Fruit fly (Drosophila melanogaster): ENCODE results near the gene chic.

- TF ChIP-seq CG10348 (GFP tag; IDR thresholded peaks at IDR 0.05), result no peak
- no peak for TF ChIP-seq CG17806 (tag; optimal IDR thresholded peaks at IDR 0.05)
- no peak for TF ChIP-seq D1 (tag; optimal IDR thresholded peaks at IDR 0.05)
- TF ChIP-seq CG15710 (tag; optimal IDR thresholded peaks at IDR 0.05), result no peak
- no peak for TF ChIP-seq Snoo (tag; optimal IDR thresholded peaks at IDR 0.05)
- TF ChIP-seq fd96Ca (GFP tag; IDR thresholded peaks at IDR 0.05), result no peak
- TF ChIP-seq CG12605 (GFP tag; IDR thresholded peaks at IDR 0.05), result no peak
- no peak for TF ChIP-seq CG4496 (GFP tag; IDR thresholded peaks at IDR 0.05)
Measured at dm6 chr2L:5972005-5972404, 8.8 kb downstream of the chic start.
